Fruit fly (Drosophila melanogaster): ENCODE results near the gene tim.
A peak's percentile ranks its signal among the peaks of the same experiment; 100 is the strongest.

tim gene

dm6 chr2L:3530186-3530832, 22.4 kb upstream of the tim start, which contains the start of the genes Spindly and IFT57 (continued):
- TF ChIP-seq hbn (GFP tag; IDR thresholded peaks at IDR 0.05; ENCODE audit: partially characterized antibody): peak; percentile 35; the same call in 1 of the 2 replicates
- TF ChIP-seq CG18262 (tag; optimal IDR thresholded peaks at IDR 0.05): peak; percentile 0
- TF ChIP-seq rib (GFP tag; IDR thresholded peaks at IDR 0.05): no peak
- TF ChIP-seq tup (GFP tag; optimal IDR thresholded peaks at IDR 0.05): no peak
- no peak for TF ChIP-seq ham (GFP tag; IDR thresholded peaks at IDR 0.05)
- no peak for TF ChIP-seq Hey (tag; optimal IDR thresholded peaks at IDR 0.05)
- no peak for TF ChIP-seq peb (GFP tag; IDR thresholded peaks at IDR 0.05)
- TF ChIP-seq BEAF-32 (GFP tag; optimal IDR thresholded peaks at IDR 0.05): peak; percentile 57
- TF ChIP-seq CG16813 (GFP tag; IDR thresholded peaks at IDR 0.05; ENCODE audit: partially characterized antibody): peak; percentile 57
- no peak for TF ChIP-seq CG13775 (GFP tag; optimal IDR thresholded peaks at IDR 0.05)
- TF ChIP-seq sna (GFP tag; IDR thresholded peaks at IDR 0.05; ENCODE audit: partially characterized antibody): no peak; the same call in 1 of the 2 replicates
- no peak for TF ChIP-seq gcm (GFP tag; optimal IDR thresholded peaks at IDR 0.05)
- TF ChIP-seq CG9727 (GFP tag; optimal IDR thresholded peaks at IDR 0.05): no peak
- TF ChIP-seq CG14710 (tag; optimal IDR thresholded peaks at IDR 0.05): peak; percentile 4
- TF ChIP-seq Elba2 (GFP tag; optimal IDR thresholded peaks at IDR 0.05): no peak
- no peak for TF ChIP-seq HmgZ (tag; optimal IDR thresholded peaks at IDR 0.05)
- no peak; the same call in 1 of the 2 replicates for TF ChIP-seq inv (GFP tag; IDR thresholded peaks at IDR 0.05; ENCODE audit: partially characterized antibody)
- TF ChIP-seq CG13123 (GFP tag; optimal IDR thresholded peaks at IDR 0.05): no peak
- no peak for TF ChIP-seq dysf (GFP tag; IDR thresholded peaks at IDR 0.05)
- TF ChIP-seq D (optimal IDR thresholded peaks at IDR 0.05): no peak
- TF ChIP-seq D (GFP tag; optimal IDR thresholded peaks at IDR 0.05): no peak
- TF ChIP-seq gce (GFP tag; IDR thresholded peaks at IDR 0.05): no peak
- TF ChIP-seq ro (GFP tag; IDR thresholded peaks at IDR 0.05): no peak
- TF ChIP-seq CG17802 (tag; optimal IDR thresholded peaks at IDR 0.05): no peak
- no peak for TF ChIP-seq lola (GFP tag; optimal IDR thresholded peaks at IDR 0.05)
- TF ChIP-seq CG17361 (GFP tag; IDR thresholded peaks at IDR 0.05): 0 out of 3 replicates have a peak, but pooled peaks have one; percentile 27
- TF ChIP-seq usp (GFP tag; optimal IDR thresholded peaks at IDR 0.05): no peak
- peak; percentile 34 for TF ChIP-seq CG1603 (tag; optimal IDR thresholded peaks at IDR 0.05)
- no peak for TF ChIP-seq gsb-n (tag; optimal IDR thresholded peaks at IDR 0.05)
- TF ChIP-seq repo (GFP tag; optimal IDR thresholded peaks at IDR 0.05): no peak
- TF ChIP-seq vnd (GFP tag; IDR thresholded peaks at IDR 0.05; ENCODE audit: partially characterized antibody): peak; percentile 51; the same call in 2 of the 3 replicates
- TF ChIP-seq Abd-B (GFP tag; optimal IDR thresholded peaks at IDR 0.05): no peak
- peak; percentile 71 for TF ChIP-seq ato (GFP tag; IDR thresholded peaks at IDR 0.05; ENCODE audit: partially characterized antibody)
- TF ChIP-seq sob (GFP tag; IDR thresholded peaks at IDR 0.05): 0 out of 2 replicates have a peak, but pooled peaks have one; percentile 21
- no peak for TF ChIP-seq ems (GFP tag; optimal IDR thresholded peaks at IDR 0.05)
- no peak for TF ChIP-seq CG8765 (GFP tag; IDR thresholded peaks at IDR 0.05)
- peak; percentile 50 for TF ChIP-seq MBD-R2 (GFP tag; IDR thresholded peaks at IDR 0.05)
- TF ChIP-seq nmo (GFP tag; optimal IDR thresholded peaks at IDR 0.05): peak; percentile 5
- no peak for TF ChIP-seq run (tag; optimal IDR thresholded peaks at IDR 0.05)
- TF ChIP-seq bsh (GFP tag; optimal IDR thresholded peaks at IDR 0.05): no peak
- no peak for TF ChIP-seq CG12104 (GFP tag; optimal IDR thresholded peaks at IDR 0.05)
- TF ChIP-seq caup (GFP tag; optimal IDR thresholded peaks at IDR 0.05; ENCODE audit: severe bottlenecking): no peak
- TF ChIP-seq vfl (GFP tag; optimal IDR thresholded peaks at IDR 0.05): no peak
- no peak for TF ChIP-seq Sox102F (GFP tag; optimal IDR thresholded peaks at IDR 0.05)
- no peak for TF ChIP-seq exex (tag; optimal IDR thresholded peaks at IDR 0.05)
- TF ChIP-seq Dll (GFP tag; IDR thresholded peaks at IDR 0.05; ENCODE audit: partially characterized antibody): peak; percentile 75
- TF ChIP-seq NfI (GFP tag; optimal IDR thresholded peaks at IDR 0.05): no peak
- TF ChIP-seq Dp (GFP tag; optimal IDR thresholded peaks at IDR 0.05): peak; percentile 90
- TF ChIP-seq CG14441 (GFP tag; IDR thresholded peaks at IDR 0.05): no peak
